Fruit fly (Drosophila melanogaster) whole organism, adult: ENCODE results near the gene CG46304.

Experiments used
- CG11617 ChIP-seq: fragments of 200-800 bp; sonication (Bioruptor generic); optimal IDR thresholded peaks from 2 replicates; lab custom pipeline; 2017; ENCODE audit warnings: mild to moderate bottlenecking, missing biosample characterization, missing genetic modification reagents, missing genetic modification characterization
- CG12768 ChIP-seq: fragments of 200-800 bp; sonication (Bioruptor generic); optimal IDR thresholded peaks from 2 replicates; lab custom pipeline; 2017; ENCODE audit warnings: missing biosample characterization, missing genetic modification characterization, mild to moderate bottlenecking, moderate library complexity, missing genetic modification reagents
- CG14711 ChIP-seq: fragments of 200-800 bp; sonication (Bioruptor generic); optimal IDR thresholded peaks from 2 replicates; lab custom pipeline; 2018; ENCODE audit warnings: missing biosample characterization, mild to moderate bottlenecking, missing genetic modification characterization, moderate library complexity
- CG1620 ChIP-seq: fragments of 200-800 bp; sonication (Bioruptor generic); optimal IDR thresholded peaks from 2 replicates; lab custom pipeline; 2016; ENCODE audit warnings: missing biosample characterization, missing genetic modification characterization
- CG33017 ChIP-seq: fragments of 200-800 bp; sonication (Bioruptor generic); optimal IDR thresholded peaks from 2 replicates; lab custom pipeline; 2018; ENCODE audit warnings: missing biosample characterization, mild to moderate bottlenecking, missing genetic modification characterization, moderate library complexity
- CG5204 ChIP-seq: fragments of 200-800 bp; sonication (Bioruptor generic); optimal IDR thresholded peaks from 2 replicates; lab custom pipeline; 2016; ENCODE audit warnings: missing biosample characterization, missing genetic modification characterization
- CG7045 ChIP-seq: fragments of 200-800 bp; sonication (Bioruptor generic); optimal IDR thresholded peaks from 2 replicates; lab custom pipeline; 2017; ENCODE audit warnings: missing biosample characterization, mild to moderate bottlenecking, missing genetic modification characterization
- CG7101 ChIP-seq: fragments of 200-800 bp; sonication (Bioruptor generic); optimal IDR thresholded peaks from 2 replicates; lab custom pipeline; 2018; ENCODE audit warnings: missing biosample characterization, mild to moderate bottlenecking, missing genetic modification characterization, moderate library complexity
- Clk ChIP-seq: fragments of 200-800 bp; sonication (Bioruptor generic); optimal IDR thresholded peaks from 2 replicates; lab custom pipeline; 2017; ENCODE audit warnings: missing biosample characterization, missing genetic modification characterization
- Crg-1 ChIP-seq: fragments of 200-800 bp; sonication (Bioruptor generic); optimal IDR thresholded peaks from 2 replicates; lab custom pipeline; 2016; ENCODE audit warnings: missing biosample characterization, missing genetic modification characterization
- Hr96 ChIP-seq: fragments of 200-800 bp; sonication (Bioruptor generic); optimal IDR thresholded peaks from 2 replicates; lab custom pipeline; 2016; ENCODE audit warnings: missing biosample characterization, missing genetic modification characterization
- Mnt ChIP-seq: fragments of 200-800 bp; sonication (Bioruptor generic); optimal IDR thresholded peaks from 2 replicates; lab custom pipeline; 2016; ENCODE audit warnings: missing biosample characterization, mild to moderate bottlenecking, missing genetic modification characterization
- bab1 ChIP-seq: fragments of 200-800 bp; sonication (Bioruptor generic); optimal IDR thresholded peaks from 3 replicates; lab custom pipeline; 2019; ENCODE audit warnings: missing biosample characterization, mild to moderate bottlenecking, missing genetic modification characterization, moderate library complexity
- cic ChIP-seq: fragments of 200-800 bp; sonication (Bioruptor generic); optimal IDR thresholded peaks from 2 replicates; lab custom pipeline; 2017; ENCODE audit warnings: missing biosample characterization, mild to moderate bottlenecking, missing genetic modification characterization, moderate library complexity
- cnc ChIP-seq, 2 experiments: fragments of >200 bp; optimal IDR thresholded peaks; 2 replicates each; lab custom pipeline; 2017
- kay ChIP-seq: fragments of 200-800 bp; sonication (Bioruptor generic); peaks from one replicate; lab custom pipeline; 2016; ENCODE audit warnings: missing biosample characterization, missing genetic modification characterization, borderline replicate concordance
- ovo ChIP-seq: fragments of 200-800 bp; sonication (Bioruptor generic); optimal IDR thresholded peaks from 2 replicates; lab custom pipeline; 2016; ENCODE audit warnings: missing biosample characterization, missing genetic modification characterization
- pad ChIP-seq: fragments of 200-800 bp; sonication (Bioruptor generic); optimal IDR thresholded peaks from 3 replicates; lab custom pipeline; 2017; ENCODE audit warnings: missing biosample characterization, missing genetic modification characterization, mild to moderate bottlenecking, moderate library complexity, missing genetic modification reagents
- tj ChIP-seq: fragments of 200-800 bp; sonication (Bioruptor generic); optimal IDR thresholded peaks from 3 replicates; lab custom pipeline; 2017; ENCODE audit warnings: missing biosample characterization, mild to moderate bottlenecking, missing genetic modification characterization, moderate library complexity
- toe ChIP-seq: fragments of 200-800 bp; sonication (Bioruptor generic); optimal IDR thresholded peaks from 2 replicates; lab custom pipeline; 2016; ENCODE audit warnings: missing biosample characterization, missing genetic modification characterization

Gene CG46304

DNA sequence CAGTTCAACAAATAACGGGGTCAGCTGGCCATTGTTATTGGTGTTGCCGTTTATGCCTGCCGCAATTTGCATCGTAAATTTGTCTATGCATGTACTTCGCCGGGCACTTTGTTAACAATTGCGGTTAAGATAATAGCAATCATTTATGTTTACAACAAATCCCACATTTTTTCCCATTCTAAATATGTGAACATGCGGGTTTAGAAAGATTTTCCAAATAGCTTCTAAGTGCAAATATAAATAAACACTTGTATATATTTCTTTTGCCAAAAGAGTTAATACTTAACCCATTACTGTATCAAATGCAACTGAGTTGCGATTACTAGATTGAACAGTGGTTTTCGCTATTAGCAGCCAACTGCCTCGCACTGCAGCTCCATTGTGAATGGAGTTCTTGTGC is 34.9 kb downstream of the CG46304 start:
- no peak for TF ChIP-seq cic (GFP tag; lab: Kevin White, UChicago)
- TF ChIP-seq CG1620 (GFP tag; lab: Kevin White, UChicago): no peak
- no peak for TF ChIP-seq CG33017 (tag; lab: Kevin White, UChicago)
- TF ChIP-seq Mnt (GFP tag; lab: Kevin White, UChicago): no peak
- no peak for TF ChIP-seq CG7101 (tag; lab: Kevin White, UChicago)
- TF ChIP-seq kay (GFP tag; lab: Kevin White, UChicago): no peak
- no peak for TF ChIP-seq ovo (GFP tag; lab: Kevin White, UChicago)
- TF ChIP-seq CG7045 (GFP tag; lab: Kevin White, UChicago): no peak
- no peak for TF ChIP-seq pad (GFP tag; lab: Kevin White, UChicago)
- TF ChIP-seq tj (GFP tag; lab: Kevin White, UChicago): no peak
- TF ChIP-seq Crg-1: no peak
- no peak for TF ChIP-seq Clk (GFP tag; lab: Kevin White, UChicago)
- no peak for TF ChIP-seq cnc (optimal IDR thresholded peaks at IDR 0.05; lab: Kevin White, UChicago)
- TF ChIP-seq bab1 (GFP tag; lab: Kevin White, UChicago): no peak
- no peak for TF ChIP-seq CG12768

DNA sequence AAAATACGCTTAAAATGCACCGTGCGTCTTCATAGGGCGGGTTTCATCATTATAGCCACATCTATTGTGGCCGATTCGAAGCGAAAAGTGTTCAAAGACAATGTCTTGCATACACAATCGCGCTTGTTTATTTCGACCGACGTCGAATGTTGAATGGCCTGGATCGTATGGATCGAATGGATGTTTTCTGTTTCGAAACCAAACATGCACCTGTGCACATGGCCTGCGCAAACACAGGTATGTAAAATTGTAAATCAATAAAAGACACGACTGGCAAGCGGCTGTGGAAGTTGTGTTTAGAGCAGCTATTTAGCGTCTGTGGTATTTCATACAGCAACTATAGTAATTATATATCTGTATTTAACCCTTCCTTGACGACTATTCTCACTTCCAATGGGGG is 35.4 kb downstream of the CG46304 start:
- TF ChIP-seq pad (GFP tag; lab: Kevin White, UChicago) (no peak), Hr96 (GFP tag; lab: Kevin White, UChicago) (no peak), CG12768 (no peak), Mnt (GFP tag; lab: Kevin White, UChicago) (no peak)

DNA sequence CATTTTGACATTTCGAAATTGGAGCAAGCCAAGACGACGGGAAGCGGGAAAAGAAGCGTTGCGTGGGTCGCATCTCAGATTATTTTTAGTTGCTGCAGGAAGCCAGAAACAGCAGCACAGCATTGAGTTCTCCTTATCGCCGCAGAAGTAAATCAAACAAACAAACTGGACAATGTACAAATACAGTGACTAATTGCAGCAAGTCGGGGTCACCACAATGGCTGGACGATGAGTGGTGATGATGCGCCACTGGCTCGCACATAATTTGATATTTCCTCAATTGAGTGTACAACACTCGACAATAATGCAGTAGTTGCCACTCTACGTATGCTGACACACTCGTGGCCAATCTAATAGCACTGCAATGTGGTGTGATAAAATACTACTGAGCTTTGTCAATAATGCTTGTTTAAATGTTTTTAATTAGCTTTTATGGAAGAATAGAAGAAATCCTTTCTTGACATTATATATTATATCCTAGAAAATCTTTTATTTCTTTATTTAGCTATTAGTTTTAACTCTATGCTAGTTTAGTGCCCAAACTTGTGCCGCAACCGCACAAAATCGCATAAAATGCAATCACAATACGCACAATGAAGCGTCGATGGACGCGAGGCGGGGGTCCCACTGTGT is 36.0 kb downstream of the CG46304 start:
- TF ChIP-seq CG33017 (tag; lab: Kevin White, UChicago) (no peak), cnc (optimal IDR thresholded peaks at IDR 0.05; lab: Kevin White, UChicago) (no peak), kay (GFP tag; lab: Kevin White, UChicago) (no peak)

DNA sequence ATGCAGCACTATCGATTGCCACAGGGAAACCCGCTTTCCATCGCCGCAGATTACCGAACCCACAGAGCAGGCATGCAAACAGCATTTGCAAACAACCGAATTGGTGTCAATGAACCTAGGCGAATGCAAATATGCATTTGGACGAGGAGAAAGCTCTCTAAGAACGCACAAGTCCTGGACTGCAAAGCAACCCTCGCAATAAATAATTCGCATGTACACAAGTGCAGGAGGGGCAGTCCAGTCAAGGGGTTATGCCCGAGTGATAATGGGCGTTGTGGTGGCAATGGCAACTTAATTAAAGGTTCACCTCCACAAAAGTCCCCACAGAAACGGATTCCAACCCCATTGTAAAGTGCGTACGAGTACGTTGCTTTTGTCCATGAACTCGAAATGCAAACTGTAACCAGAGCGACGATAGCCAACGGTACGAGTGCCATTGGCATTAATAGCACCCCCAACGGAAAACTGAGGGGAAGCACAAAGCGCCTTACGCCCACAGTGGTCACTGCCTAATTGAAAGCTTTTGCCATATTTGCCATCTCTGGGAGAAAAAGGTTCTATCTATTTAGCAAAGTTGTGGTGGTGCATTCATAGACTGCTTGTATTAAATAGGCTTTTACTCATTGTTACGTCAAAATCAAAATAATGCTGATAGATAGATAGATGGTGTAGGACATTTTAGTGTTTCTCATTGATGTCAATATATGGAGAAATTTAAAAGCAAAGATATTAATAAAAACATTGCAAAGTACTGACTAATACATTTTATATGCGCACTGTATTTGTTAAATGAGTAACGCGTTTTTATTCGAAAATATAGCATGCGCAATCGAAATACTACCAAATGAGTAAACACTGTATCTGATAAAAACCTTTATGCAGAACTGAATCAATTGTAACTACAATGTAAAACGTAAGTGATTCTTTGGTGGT is 37.0 kb downstream of the CG46304 start:
- TF ChIP-seq CG12768 (peak; percentile 52), kay (GFP tag; lab: Kevin White, UChicago) (peak; percentile 63), toe (GFP tag; lab: Kevin White, UChicago) (no peak)

DNA sequence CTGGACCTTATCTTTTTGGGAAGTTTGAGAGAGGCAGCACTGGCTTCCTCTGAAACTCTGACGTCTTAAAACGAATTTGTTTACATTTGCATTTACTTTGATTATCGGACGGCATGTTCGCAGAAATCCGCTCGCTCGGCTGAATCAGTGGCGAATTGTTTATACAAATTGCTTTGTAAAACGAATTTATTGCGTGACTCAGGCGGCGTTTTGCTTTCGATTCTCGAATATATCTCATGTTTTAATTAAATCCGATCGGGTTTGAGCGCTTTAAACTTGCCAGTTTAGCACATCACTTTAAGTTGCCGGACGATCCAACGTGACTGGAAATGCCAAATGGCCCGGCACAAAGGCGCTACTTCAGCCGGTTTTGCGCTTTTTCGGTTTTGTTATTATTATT is 38.1 kb downstream of the CG46304 start:
- TF ChIP-seq ovo (GFP tag; lab: Kevin White, UChicago) (no peak), toe (GFP tag; lab: Kevin White, UChicago) (no peak), kay (GFP tag; lab: Kevin White, UChicago) (no peak), cnc (optimal IDR thresholded peaks at IDR 0.05; lab: Kevin White, UChicago) (no peak), pad (GFP tag; lab: Kevin White, UChicago) (no peak), Mnt (GFP tag; lab: Kevin White, UChicago) (no peak), tj (GFP tag; lab: Kevin White, UChicago) (peak; percentile 51), CG12768 (no peak), CG11617 (GFP tag; lab: Kevin White, UChicago) (no peak), Clk (GFP tag; lab: Kevin White, UChicago) (no peak), cic (GFP tag; lab: Kevin White, UChicago) (peak; percentile 15), bab1 (GFP tag; lab: Kevin White, UChicago) (no peak), CG14711 (tag; lab: Kevin White, UChicago) (no peak), CG5204 (no peak), CG7045 (GFP tag; lab: Kevin White, UChicago) (no peak), CG33017 (tag; lab: Kevin White, UChicago) (peak; percentile 5), Hr96 (GFP tag; lab: Kevin White, UChicago) (no peak), Crg-1 (no peak), CG1620 (GFP tag; lab: Kevin White, UChicago) (no peak), CG7101 (tag; lab: Kevin White, UChicago) (no peak)

DNA sequence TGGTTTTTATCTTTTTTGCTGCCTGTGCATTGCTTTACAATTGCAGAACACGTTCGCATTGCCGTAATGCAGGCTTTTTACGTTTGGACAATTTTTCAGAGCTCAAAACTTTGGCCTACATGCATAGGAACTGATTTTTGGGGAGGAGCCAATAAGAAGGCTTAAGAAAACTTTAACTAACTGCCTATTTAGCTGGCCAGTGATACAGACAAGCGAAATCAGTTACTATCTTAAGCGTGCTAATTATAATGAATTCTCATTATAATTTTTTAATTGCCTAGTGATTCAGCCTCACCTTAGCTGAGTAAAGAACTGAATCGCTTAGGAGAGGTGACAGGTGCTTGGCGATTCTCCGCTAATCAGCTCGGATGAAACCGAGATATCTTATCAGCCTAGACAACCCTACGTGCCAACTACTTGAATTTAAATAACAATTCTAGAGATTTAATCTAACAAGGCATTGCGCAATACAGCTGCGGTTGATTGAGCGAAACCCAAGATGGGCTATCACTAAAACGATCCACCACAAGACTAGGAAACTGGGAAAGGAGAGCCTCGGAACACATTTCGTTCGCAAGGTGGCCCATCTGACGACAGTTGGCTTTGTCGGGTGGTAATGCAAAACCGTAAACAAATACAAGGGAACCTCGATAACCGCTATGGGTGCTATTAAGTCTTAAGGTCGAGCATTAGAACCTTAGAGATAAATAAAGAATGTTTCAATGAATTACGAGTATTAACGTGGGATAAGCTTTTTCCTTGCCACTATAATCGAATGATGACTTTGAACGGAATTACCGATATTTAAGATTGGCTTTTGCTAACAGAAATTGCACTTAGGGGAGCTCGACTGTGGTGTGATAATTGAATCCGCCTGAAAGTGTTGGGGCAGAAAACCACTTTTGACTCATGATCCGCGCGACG is 39.4 kb downstream of the CG46304 start:
- TF ChIP-seq kay (GFP tag; lab: Kevin White, UChicago): peak; percentile 91
- TF ChIP-seq CG33017 (tag; lab: Kevin White, UChicago): peak; percentile 66
- TF ChIP-seq Crg-1: no peak
- peak; percentile 53 for TF ChIP-seq CG7045 (GFP tag; lab: Kevin White, UChicago)
- no peak for TF ChIP-seq toe (GFP tag; lab: Kevin White, UChicago)
- no peak for TF ChIP-seq cnc (optimal IDR thresholded peaks at IDR 0.05; lab: Kevin White, UChicago)
- no peak for TF ChIP-seq CG5204
- TF ChIP-seq CG11617 (GFP tag; lab: Kevin White, UChicago): peak; percentile 21
- peak; percentile 29 for TF ChIP-seq CG14711 (tag; lab: Kevin White, UChicago)
- TF ChIP-seq cic (GFP tag; lab: Kevin White, UChicago): peak; percentile 32
- no peak for TF ChIP-seq CG1620 (GFP tag; lab: Kevin White, UChicago)
- TF ChIP-seq Hr96 (GFP tag; lab: Kevin White, UChicago): peak; percentile 54
- peak; percentile 20 for TF ChIP-seq bab1 (GFP tag; lab: Kevin White, UChicago)
- peak; percentile 6 for TF ChIP-seq Mnt (GFP tag; lab: Kevin White, UChicago)
- peak; percentile 25 for TF ChIP-seq CG12768
- TF ChIP-seq ovo (GFP tag; lab: Kevin White, UChicago): no peak
- TF ChIP-seq tj (GFP tag; lab: Kevin White, UChicago): peak; percentile 10
- TF ChIP-seq Clk (GFP tag; lab: Kevin White, UChicago): no peak
- TF ChIP-seq CG7101 (tag; lab: Kevin White, UChicago): peak; percentile 56
- TF ChIP-seq pad (GFP tag; lab: Kevin White, UChicago): no peak
